Worm (Caenorhabditis elegans) whole organism, L1 larva: ENCODE results near the gene fbxa-48.

Source experiments
- egl-13 ChIP-seq: sonication (generic microtip); optimal IDR thresholded peaks from 2 replicates; lab custom pipeline; 2016; ENCODE audit warnings: missing genotype, missing genetic modification reagents, missing genetic modification characterization, missing compliant biosample characterization
- egl-27 ChIP-seq, 2 experiments: fragments of 150-350 bp in 1 of 2; sonication (generic microtip); optimal IDR thresholded peaks; 3 replicates each; lab custom pipeline; 2017 to 2018; ENCODE audit warnings: missing biosample characterization in 2 of 2, missing genetic modification characterization in 2 of 2, missing genetic modification reagents in 2 of 2
- elt-3 ChIP-seq, 6 experiments: fragments of 150-350 bp in 1 of 6; sonication (generic microtip); optimal IDR thresholded peaks; 2 replicates each; lab custom pipeline; 2017 to 2018; ENCODE audit warnings: missing biosample characterization in 6 of 6, missing genetic modification characterization in 6 of 6, inconsistent platforms in 1 of 6
- fos-1 ChIP-seq: fragments of 150-350 bp; optimal IDR thresholded peaks from 2 replicates; lab custom pipeline; 2014; ENCODE audit warnings: missing biosample characterization, missing genetic modification characterization
- hlh-4 ChIP-seq: sonication (generic microtip); optimal IDR thresholded peaks from 2 replicates; lab custom pipeline; 2016; ENCODE audit warnings: mild to moderate bottlenecking, missing genetic modification characterization, missing compliant biosample characterization
- lin-15B ChIP-seq: fragments of 150-350 bp; sonication (generic microtip); optimal IDR thresholded peaks from 3 replicates; lab custom pipeline; 2014; ENCODE audit warnings: missing biosample characterization, missing genetic modification characterization
- lin-39 ChIP-seq: fragments of 150-350 bp; optimal IDR thresholded peaks from 2 replicates; lab custom pipeline; 2014; ENCODE audit warnings: missing biosample characterization, missing genetic modification reagents, missing genetic modification characterization
- mep-1 ChIP-seq: fragments of 150-350 bp; optimal IDR thresholded peaks from 2 replicates; lab custom pipeline; 2014; ENCODE audit warnings: missing biosample characterization, missing genetic modification characterization
- nhr-84 ChIP-seq: sonication (generic microtip); optimal IDR thresholded peaks from 2 replicates; lab custom pipeline; 2017; ENCODE audit warnings: missing biosample characterization, missing genetic modification characterization
- nhr-85 ChIP-seq: sonication (generic microtip); peaks from one replicate; lab custom pipeline; 2016; ENCODE audit warnings: missing genetic modification characterization, inconsistent platforms, missing compliant biosample characterization
- pax-3 ChIP-seq: fragments of 200-800 bp; sonication (Bioruptor generic); optimal IDR thresholded peaks from 2 replicates; lab custom pipeline; 2018; ENCODE audit warnings: mild to moderate bottlenecking, missing genetic modification characterization, moderate library complexity, missing compliant biosample characterization
- tbx-2 ChIP-seq: sonication (generic microtip); optimal IDR thresholded peaks from 2 replicates; lab custom pipeline; 2016; ENCODE audit warnings: missing genetic modification characterization, missing compliant biosample characterization
- zip-4 ChIP-seq: fragments of 200-800 bp; sonication (Bioruptor generic); optimal IDR thresholded peaks from 2 replicates; lab custom pipeline; 2018; ENCODE audit warnings: mild to moderate bottlenecking, missing genetic modification characterization, moderate library complexity, missing compliant biosample characterization
- ztf-4 ChIP-seq: fragments of 150-350 bp; optimal IDR thresholded peaks from 2 replicates; lab custom pipeline; 2014; ENCODE audit warnings: missing biosample characterization, missing genetic modification characterization

Gene fbxa-48

DNA sequence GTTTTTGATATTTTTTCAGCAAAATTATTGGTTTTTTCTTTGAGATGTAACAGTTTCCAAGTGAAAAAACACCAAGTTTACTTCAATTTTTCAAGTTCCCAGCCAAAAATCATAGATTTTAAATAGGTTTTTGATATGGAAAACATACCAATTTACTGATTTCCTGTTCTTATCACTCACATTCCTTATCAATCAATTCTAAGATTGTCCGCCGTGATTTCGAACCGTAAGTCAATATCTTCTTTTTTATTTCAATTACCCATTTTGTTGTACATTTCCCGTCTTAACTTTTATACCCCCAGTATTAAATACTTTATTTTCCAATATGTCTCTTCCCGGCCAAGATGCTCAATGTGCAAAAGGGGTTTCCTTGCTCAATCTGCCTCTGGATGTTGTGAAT is 47.5 kb downstream of the fbxa-48 start, which contains the start of gene fbxa-38:
fbxa-38 (plus strand) TSS at position 195 of the 400 bp plus-strand sequence.
- TF ChIP-seq zip-4, result no peak
- peak in 4 of 6 experiments; percentile 24 to 88 (median 84) for TF ChIP-seq elt-3 (tag; optimal IDR thresholded peaks at IDR 0.05; lab: Kevin White, UChicago)
- no peak for TF ChIP-seq ztf-4 (tag; lab: Kevin White, UChicago)
- no peak for TF ChIP-seq lin-39 (tag; lab: Kevin White, UChicago)
- no peak for TF ChIP-seq egl-27 (tag; optimal IDR thresholded peaks at IDR 0.05; lab: Kevin White, UChicago)
- no peak for TF ChIP-seq nhr-84 (tag; lab: Kevin White, UChicago)
- no peak for TF ChIP-seq mep-1 (tag; lab: Kevin White, UChicago)
- TF ChIP-seq fos-1 (tag; lab: Kevin White, UChicago), result no peak

DNA sequence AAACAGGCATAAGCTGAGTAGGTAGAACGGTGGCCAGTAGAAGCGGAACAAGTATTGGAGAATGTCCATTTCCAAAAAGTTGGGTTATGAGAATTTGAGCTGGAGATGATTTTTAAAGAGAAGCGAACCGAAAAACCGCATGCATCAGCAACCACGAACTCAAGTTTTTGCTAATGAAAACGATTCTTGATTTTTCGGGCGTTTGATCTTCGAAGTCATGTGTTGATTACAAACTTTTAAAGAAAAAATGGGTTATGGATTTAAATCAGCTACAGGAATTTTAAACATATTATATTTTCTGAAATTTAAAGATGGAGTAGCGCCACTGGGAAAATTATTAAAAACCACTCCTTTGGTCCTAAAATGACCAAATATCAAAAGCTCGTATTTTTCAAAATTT is 48.0 kb downstream of the fbxa-48 start, which contains the start of gene srd-65:
srd-65 (minus strand) TSS at position 101 of the 400 bp plus-strand sequence.
- TF ChIP-seq egl-27 (tag; optimal IDR thresholded peaks at IDR 0.05; lab: Kevin White, UChicago) (no peak), hlh-4 (tag; lab: Kevin White, UChicago) (no peak), nhr-85 (tag; lab: Kevin White, UChicago) (peak; percentile 27)

ce11 chrIII:2219408-2219807 is 52.6 kb downstream of the fbxa-48 start, which contains the start of gene fbxa-12:
TSS of gene fbxa-12 (plus strand) at chrIII:2219708.
- TF ChIP-seq egl-13 (tag; lab: Kevin White, UChicago), result no peak
- no peak for TF ChIP-seq pax-3 (tag; lab: Kevin White, UChicago)
- TF ChIP-seq lin-15B (tag; lab: Kevin White, UChicago), result no peak
- TF ChIP-seq tbx-2 (tag; lab: Kevin White, UChicago), result no peak
